Fruit fly (Drosophila melanogaster) whole organism, adult: ENCODE results near the gene beta-Man.

Experiments used
- CG11617 ChIP-seq: fragments of 200-800 bp; sonication (Bioruptor generic); optimal IDR thresholded peaks from 2 replicates; lab custom pipeline; 2017; ENCODE audit warnings: mild to moderate bottlenecking, missing biosample characterization, missing genetic modification reagents, missing genetic modification characterization
- CG12768 ChIP-seq: fragments of 200-800 bp; sonication (Bioruptor generic); optimal IDR thresholded peaks from 2 replicates; lab custom pipeline; 2017; ENCODE audit warnings: missing biosample characterization, missing genetic modification characterization, mild to moderate bottlenecking, moderate library complexity, missing genetic modification reagents
- ovo ChIP-seq: fragments of 200-800 bp; sonication (Bioruptor generic); optimal IDR thresholded peaks from 2 replicates; lab custom pipeline; 2016; ENCODE audit warnings: missing biosample characterization, missing genetic modification characterization
- tj ChIP-seq: fragments of 200-800 bp; sonication (Bioruptor generic); optimal IDR thresholded peaks from 3 replicates; lab custom pipeline; 2017; ENCODE audit warnings: missing biosample characterization, mild to moderate bottlenecking, missing genetic modification characterization, moderate library complexity

DNA sequence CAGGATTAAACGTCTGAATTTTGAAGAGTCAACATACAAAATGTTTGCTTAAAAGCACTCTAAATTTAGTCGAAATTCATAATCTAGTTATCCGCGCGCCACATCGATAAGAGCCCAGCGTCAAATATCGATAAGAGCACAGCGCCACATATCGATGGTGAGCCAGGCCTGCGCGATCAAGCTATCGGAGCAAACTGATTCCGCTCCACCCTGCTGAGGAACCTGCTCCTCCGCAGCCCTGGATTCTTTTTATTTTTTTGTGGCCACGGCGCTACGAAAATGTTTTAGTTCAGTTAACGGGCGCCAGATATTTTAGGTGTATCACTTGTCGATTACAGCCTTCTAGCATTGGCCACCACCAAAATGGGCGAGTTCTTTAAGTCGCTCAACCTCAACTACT, 23.8 kb downstream of the beta-Man start:
- TF ChIP-seq CG11617 (GFP tag; lab: Kevin White, UChicago): peak; percentile 16
- TF ChIP-seq ovo (GFP tag; lab: Kevin White, UChicago): no peak
- no peak for TF ChIP-seq CG12768 (GFP tag; lab: Kevin White, UChicago)
- TF ChIP-seq tj: no peak
